Worm (Caenorhabditis elegans) whole organism, early embryonic: ENCODE data around the gene cutl-18.
A peak's percentile ranks its signal among the peaks of the same experiment; 100 is the strongest.

Experiments
- B0310.2 ChIP-seq: sonication (generic microtip); optimal IDR thresholded peaks from 2 replicates; lab custom pipeline; 2016; ENCODE audit warnings: mild to moderate bottlenecking, missing genetic modification characterization, missing compliant biosample characterization
- F13C5.2 ChIP-seq: sonication (generic microtip); optimal IDR thresholded peaks from 2 replicates; lab custom pipeline; 2017; ENCODE audit warnings: mild to moderate bottlenecking, missing genetic modification characterization, inconsistent platforms, missing compliant biosample characterization
- aly-1 ChIP-seq: sonication (generic microtip); optimal IDR thresholded peaks from 2 replicates; lab custom pipeline; 2016; ENCODE audit warnings: missing genetic modification characterization, missing compliant biosample characterization
- ama-1 ChIP-seq: fragments of 150-350 bp; optimal IDR thresholded peaks from 2 replicates; lab custom pipeline; 2014
- ceh-13 ChIP-seq: fragments of 200-800 bp; sonication (Bioruptor generic); optimal IDR thresholded peaks from 2 replicates; lab custom pipeline; 2018; ENCODE audit warnings: mild to moderate bottlenecking, missing genetic modification characterization, missing compliant biosample characterization
- ceh-36 ChIP-seq: sonication (generic microtip); optimal IDR thresholded peaks from 2 replicates; lab custom pipeline; 2016; ENCODE audit warnings: missing genetic modification characterization, inconsistent platforms, missing compliant biosample characterization
- ets-7 ChIP-seq: sonication (generic microtip); optimal IDR thresholded peaks from 2 replicates; lab custom pipeline; 2016; ENCODE audit warnings: missing genotype, missing genetic modification characterization, missing compliant biosample characterization
- flt-1 ChIP-seq: fragments of 200-800 bp; sonication (Bioruptor generic); IDR thresholded peaks from 2 replicates; pipeline ENCODE4 v1.3.6; 2022; ENCODE audit warnings: missing genetic modification characterization, missing compliant biosample characterization
- hmbx-1 ChIP-seq: sonication (generic microtip); optimal IDR thresholded peaks from 2 replicates; lab custom pipeline; 2016; ENCODE audit warnings: mild to moderate bottlenecking, missing genetic modification characterization, missing compliant biosample characterization
- hmg-4 ChIP-seq: fragments of 200-800 bp; sonication (Bioruptor generic); optimal IDR thresholded peaks from 2 replicates; lab custom pipeline; 2018; ENCODE audit warnings: mild to moderate bottlenecking, missing genetic modification characterization, missing compliant biosample characterization
- hnd-1 ChIP-seq: sonication (generic microtip); optimal IDR thresholded peaks from 2 replicates; lab custom pipeline; 2016; ENCODE audit warnings: missing genetic modification characterization, missing compliant biosample characterization
- pes-1 ChIP-seq: fragments of 200-800 bp; sonication (Bioruptor generic); IDR thresholded peaks from 2 replicates; pipeline ENCODE4 v1.3.6; 2022; ENCODE audit warnings: missing genetic modification reagents, missing genetic modification characterization, missing compliant biosample characterization
- scrt-1 ChIP-seq: fragments of 200-800 bp; sonication (Bioruptor generic); IDR thresholded peaks from 2 replicates; pipeline ENCODE4 v1.3.6; 2022; ENCODE audit warnings: missing genetic modification characterization, missing compliant biosample characterization
- sea-1 ChIP-seq: fragments of 200-800 bp; sonication (Bioruptor generic); conservative IDR thresholded peaks from 2 replicates; pipeline ENCODE4 v1.3.6; 2022; ENCODE audit warnings: missing genetic modification characterization, missing compliant biosample characterization
- tbx-11 ChIP-seq: fragments of 200-800 bp; sonication (Bioruptor generic); IDR thresholded peaks from 2 replicates; pipeline ENCODE4 v1.3.6; 2022; ENCODE audit warnings: missing genetic modification characterization, missing compliant biosample characterization
- tbx-37 ChIP-seq: fragments of 200-800 bp; sonication (Bioruptor generic); conservative IDR thresholded peaks from 2 replicates; pipeline ENCODE4 v1.3.6; 2022; ENCODE audit warnings: missing genetic modification reagents, missing genetic modification characterization, missing compliant biosample characterization
- tra-4 ChIP-seq: sonication (generic microtip); optimal IDR thresholded peaks from 2 replicates; lab custom pipeline; 2017; ENCODE audit warnings: missing genetic modification characterization, missing compliant biosample characterization

The cutl-18 gene

ce11 chrV:11323720-11324119 lies 7.0 kb upstream of the cutl-18 start, which contains the start of gene str-141:
Gene str-141, minus strand, starts transcription at chrV:11323820.
- TF ChIP-seq hnd-1 (tag; lab: Kevin White, UChicago) = no peak
- TF ChIP-seq ama-1 (lab: Kevin White, UChicago) = no peak
- no peak for TF ChIP-seq ceh-13 (GFP tag; lab: Kevin White, UChicago)
- no peak for TF ChIP-seq flt-1
- no peak for TF ChIP-seq tra-4 (tag; lab: Kevin White, UChicago)
- TF ChIP-seq hmg-4 (GFP tag; lab: Kevin White, UChicago) = no peak
- no peak for TF ChIP-seq tbx-11
- no peak for TF ChIP-seq ceh-36 (tag; lab: Kevin White, UChicago)
- no peak for TF ChIP-seq pes-1 (GFP tag; lab: Robert Waterston, UW)
- no peak for TF ChIP-seq hmbx-1
- TF ChIP-seq aly-1 (tag; lab: Kevin White, UChicago) = no peak

ce11 chrV:11321719-11322118 lies 5.0 kb upstream of the cutl-18 start, which contains the start of gene F47G9.4:
Gene F47G9.4, minus strand, starts transcription at chrV:11321816.
- TF ChIP-seq tra-4 (tag; lab: Kevin White, UChicago) = no peak
- no peak for TF ChIP-seq tbx-37 (GFP tag; lab: Robert Waterston, UW)
- no peak for TF ChIP-seq ceh-13 (GFP tag; lab: Kevin White, UChicago)
- no peak for TF ChIP-seq B0310.2 (tag; lab: Kevin White, UChicago)
- TF ChIP-seq hmg-4 (GFP tag; lab: Kevin White, UChicago) = no peak
- no peak for TF ChIP-seq scrt-1 (GFP tag; lab: Robert Waterston, UW)

- TF ChIP-seq ceh-36 (tag; lab: Kevin White, UChicago) (no peak), ets-7 (no peak), hmg-4 (GFP tag; lab: Kevin White, UChicago) (no peak), sea-1 (no peak), aly-1 (tag; lab: Kevin White, UChicago) (no peak), pes-1 (GFP tag; lab: Robert Waterston, UW) (no peak), tbx-37 (GFP tag; lab: Robert Waterston, UW) (no peak), tra-4 (tag; lab: Kevin White, UChicago) (no peak), hnd-1 (tag; lab: Kevin White, UChicago) (no peak), tbx-11 (no peak), ceh-13 (GFP tag; lab: Kevin White, UChicago) (no peak), ama-1 (lab: Kevin White, UChicago) (no peak), F13C5.2 (tag; lab: Kevin White, UChicago) (no peak), B0310.2 (tag; lab: Kevin White, UChicago) (no peak), hmbx-1 (no peak), scrt-1 (GFP tag; lab: Robert Waterston, UW) (no peak)
Measured at ce11 chrV:11320860-11321259, 4.2 kb upstream of the cutl-18 start.

- peak; percentile 99 for TF ChIP-seq ceh-13 (GFP tag; lab: Kevin White, UChicago)
- peak; percentile 96 for TF ChIP-seq hnd-1 (tag; lab: Kevin White, UChicago)
- peak; percentile 100 for TF ChIP-seq hmg-4 (GFP tag; lab: Kevin White, UChicago)
- TF ChIP-seq hmbx-1 = peak; percentile 95
- peak; percentile 100 for TF ChIP-seq flt-1
- TF ChIP-seq sea-1 = peak; percentile 100
- TF ChIP-seq aly-1 (tag; lab: Kevin White, UChicago) = peak; percentile 100
- peak; percentile 100 for TF ChIP-seq tbx-11
- TF ChIP-seq tbx-37 (GFP tag; lab: Robert Waterston, UW) = peak; percentile 100
- TF ChIP-seq ceh-36 (tag; lab: Kevin White, UChicago) = peak; percentile 98
- TF ChIP-seq tra-4 (tag; lab: Kevin White, UChicago) = peak; percentile 98
- no peak for TF ChIP-seq ama-1 (lab: Kevin White, UChicago)
- peak; percentile 99 for TF ChIP-seq pes-1 (GFP tag; lab: Robert Waterston, UW)
- peak; percentile 99 for TF ChIP-seq B0310.2 (tag; lab: Kevin White, UChicago)
- peak; percentile 100 for TF ChIP-seq scrt-1 (GFP tag; lab: Robert Waterston, UW)
- TF ChIP-seq ets-7 = peak; percentile 98
- peak; percentile 99 for TF ChIP-seq F13C5.2 (tag; lab: Kevin White, UChicago)
Measured at ce11 chrV:11314025-11314880, 2.4 kb downstream of the cutl-18 start.

- TF ChIP-seq sea-1 (no peak), tra-4 (tag; lab: Kevin White, UChicago) (no peak), F13C5.2 (tag; lab: Kevin White, UChicago) (no peak), tbx-11 (no peak), ceh-36 (tag; lab: Kevin White, UChicago) (no peak), ama-1 (lab: Kevin White, UChicago) (no peak), hnd-1 (tag; lab: Kevin White, UChicago) (no peak), hmbx-1 (no peak), pes-1 (GFP tag; lab: Robert Waterston, UW) (no peak), aly-1 (tag; lab: Kevin White, UChicago) (no peak), B0310.2 (tag; lab: Kevin White, UChicago) (no peak), tbx-37 (GFP tag; lab: Robert Waterston, UW) (no peak), flt-1 (no peak), scrt-1 (GFP tag; lab: Robert Waterston, UW) (no peak), ets-7 (no peak), hmg-4 (GFP tag; lab: Kevin White, UChicago) (no peak)
Measured at ce11 chrV:11312904-11313303, 3.8 kb downstream of the cutl-18 start.

ce11 chrV:11311013-11311472 lies 5.7 kb downstream of the cutl-18 start, which contains the start of gene T03F7.7:
Gene T03F7.7, plus strand, starts transcription at chrV:11311422.
- no peak for TF ChIP-seq ama-1 (lab: Kevin White, UChicago)
- TF ChIP-seq tbx-11 = no peak
- no peak for TF ChIP-seq hmbx-1
- no peak for TF ChIP-seq ceh-36 (tag; lab: Kevin White, UChicago)
- TF ChIP-seq flt-1 = no peak
- TF ChIP-seq hmg-4 (GFP tag; lab: Kevin White, UChicago) = no peak
- no peak for TF ChIP-seq tra-4 (tag; lab: Kevin White, UChicago)
- TF ChIP-seq B0310.2 (tag; lab: Kevin White, UChicago) = no peak
